Worm (Caenorhabditis elegans) whole organism, early embryonic: ENCODE results near the gene C52D10.3.

Experiments used
- B0310.2 ChIP-seq: sonication (generic microtip); optimal IDR thresholded peaks from 2 replicates; lab custom pipeline; 2016; ENCODE audit warnings: mild to moderate bottlenecking, missing genetic modification characterization, missing compliant biosample characterization
- F13C5.2 ChIP-seq: sonication (generic microtip); optimal IDR thresholded peaks from 2 replicates; lab custom pipeline; 2017; ENCODE audit warnings: mild to moderate bottlenecking, missing genetic modification characterization, inconsistent platforms, missing compliant biosample characterization
- aly-1 ChIP-seq: sonication (generic microtip); optimal IDR thresholded peaks from 2 replicates; lab custom pipeline; 2016; ENCODE audit warnings: missing genetic modification characterization, missing compliant biosample characterization
- ama-1 ChIP-seq: fragments of 150-350 bp; optimal IDR thresholded peaks from 2 replicates; lab custom pipeline; 2014
- ceh-13 ChIP-seq: fragments of 200-800 bp; sonication (Bioruptor generic); optimal IDR thresholded peaks from 2 replicates; lab custom pipeline; 2018; ENCODE audit warnings: mild to moderate bottlenecking, missing genetic modification characterization, missing compliant biosample characterization
- ceh-36 ChIP-seq: sonication (generic microtip); optimal IDR thresholded peaks from 2 replicates; lab custom pipeline; 2016; ENCODE audit warnings: missing genetic modification characterization, inconsistent platforms, missing compliant biosample characterization
- ets-7 ChIP-seq: sonication (generic microtip); optimal IDR thresholded peaks from 2 replicates; lab custom pipeline; 2016; ENCODE audit warnings: missing genotype, missing genetic modification characterization, missing compliant biosample characterization
- flt-1 ChIP-seq: fragments of 200-800 bp; sonication (Bioruptor generic); IDR thresholded peaks from 2 replicates; pipeline ENCODE4 v1.3.6; 2022; ENCODE audit warnings: missing genetic modification characterization, missing compliant biosample characterization
- hmbx-1 ChIP-seq: sonication (generic microtip); optimal IDR thresholded peaks from 2 replicates; lab custom pipeline; 2016; ENCODE audit warnings: mild to moderate bottlenecking, missing genetic modification characterization, missing compliant biosample characterization
- hmg-4 ChIP-seq: fragments of 200-800 bp; sonication (Bioruptor generic); optimal IDR thresholded peaks from 2 replicates; lab custom pipeline; 2018; ENCODE audit warnings: mild to moderate bottlenecking, missing genetic modification characterization, missing compliant biosample characterization
- hnd-1 ChIP-seq: sonication (generic microtip); optimal IDR thresholded peaks from 2 replicates; lab custom pipeline; 2016; ENCODE audit warnings: missing genetic modification characterization, missing compliant biosample characterization
- pes-1 ChIP-seq: fragments of 200-800 bp; sonication (Bioruptor generic); IDR thresholded peaks from 2 replicates; pipeline ENCODE4 v1.3.6; 2022; ENCODE audit warnings: missing genetic modification reagents, missing genetic modification characterization, missing compliant biosample characterization
- scrt-1 ChIP-seq: fragments of 200-800 bp; sonication (Bioruptor generic); IDR thresholded peaks from 2 replicates; pipeline ENCODE4 v1.3.6; 2022; ENCODE audit warnings: missing genetic modification characterization, missing compliant biosample characterization
- sea-1 ChIP-seq: fragments of 200-800 bp; sonication (Bioruptor generic); conservative IDR thresholded peaks from 2 replicates; pipeline ENCODE4 v1.3.6; 2022; ENCODE audit warnings: missing genetic modification characterization, missing compliant biosample characterization
- tbx-11 ChIP-seq: fragments of 200-800 bp; sonication (Bioruptor generic); IDR thresholded peaks from 2 replicates; pipeline ENCODE4 v1.3.6; 2022; ENCODE audit warnings: missing genetic modification characterization, missing compliant biosample characterization
- tbx-37 ChIP-seq: fragments of 200-800 bp; sonication (Bioruptor generic); conservative IDR thresholded peaks from 2 replicates; pipeline ENCODE4 v1.3.6; 2022; ENCODE audit warnings: missing genetic modification reagents, missing genetic modification characterization, missing compliant biosample characterization
- tra-4 ChIP-seq: sonication (generic microtip); optimal IDR thresholded peaks from 2 replicates; lab custom pipeline; 2017; ENCODE audit warnings: missing genetic modification characterization, missing compliant biosample characterization

C52D10.3 gene

DNA sequence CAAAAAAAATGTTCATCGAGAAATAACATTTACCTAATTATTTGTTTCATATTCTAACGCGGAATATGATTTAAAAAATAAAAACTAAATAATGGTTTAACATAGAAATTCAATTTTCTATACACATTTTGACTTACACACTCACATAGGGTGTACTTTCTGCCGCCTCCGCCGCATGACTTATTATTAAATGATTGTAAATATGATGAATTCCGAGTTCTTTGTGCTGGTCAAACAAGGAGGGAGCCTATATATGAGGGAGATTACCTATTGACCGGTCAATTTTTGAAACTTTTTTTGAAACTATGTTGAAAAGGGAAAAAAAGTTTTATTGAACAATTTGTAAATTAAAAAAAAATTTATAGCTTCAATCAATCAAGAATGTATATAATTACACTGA is 31.6 kb downstream of the C52D10.3 start:
- TF ChIP-seq tbx-11 (GFP tag; lab: Robert Waterston, UW): no peak
- no peak for TF ChIP-seq hnd-1 (tag; lab: Kevin White, UChicago)
- no peak for TF ChIP-seq flt-1
- TF ChIP-seq hmbx-1 (tag; lab: Kevin White, UChicago): no peak
- no peak for TF ChIP-seq ama-1 (lab: Kevin White, UChicago)
- TF ChIP-seq hmg-4 (GFP tag; lab: Kevin White, UChicago): no peak
- TF ChIP-seq sea-1 (GFP tag; lab: Robert Waterston, UW): no peak
- TF ChIP-seq F13C5.2: no peak
- TF ChIP-seq ceh-13 (GFP tag; lab: Kevin White, UChicago): no peak

- TF ChIP-seq hmg-4 (GFP tag; lab: Kevin White, UChicago) (no peak), hnd-1 (tag; lab: Kevin White, UChicago) (no peak), pes-1 (no peak)
Measured at ce11 chrIV:17209309-17209708, 33.0 kb downstream of the C52D10.3 start.

DNA sequence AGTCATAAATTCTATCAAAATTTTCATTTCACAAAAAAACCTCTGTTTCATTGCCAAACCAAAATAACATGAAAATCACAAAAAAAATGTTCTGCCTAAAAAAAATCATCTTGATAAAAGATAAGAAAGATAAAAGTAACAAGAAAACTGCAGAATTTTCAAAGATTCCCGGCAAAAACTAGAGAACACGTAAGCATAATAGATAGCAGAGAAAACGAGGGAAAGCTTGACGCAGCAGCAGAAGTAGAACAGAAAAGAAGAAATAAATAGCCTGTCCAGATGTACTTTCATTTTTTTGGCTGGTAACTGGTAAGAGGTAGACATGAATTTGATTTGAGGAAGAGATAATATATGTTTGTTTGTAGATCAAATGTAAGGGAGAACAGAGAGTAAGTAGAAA is 34.5 kb downstream of the C52D10.3 start:
- TF ChIP-seq flt-1 (no peak), scrt-1 (GFP tag; lab: Robert Waterston, UW) (no peak), tra-4 (tag; lab: Kevin White, UChicago) (no peak)

DNA sequence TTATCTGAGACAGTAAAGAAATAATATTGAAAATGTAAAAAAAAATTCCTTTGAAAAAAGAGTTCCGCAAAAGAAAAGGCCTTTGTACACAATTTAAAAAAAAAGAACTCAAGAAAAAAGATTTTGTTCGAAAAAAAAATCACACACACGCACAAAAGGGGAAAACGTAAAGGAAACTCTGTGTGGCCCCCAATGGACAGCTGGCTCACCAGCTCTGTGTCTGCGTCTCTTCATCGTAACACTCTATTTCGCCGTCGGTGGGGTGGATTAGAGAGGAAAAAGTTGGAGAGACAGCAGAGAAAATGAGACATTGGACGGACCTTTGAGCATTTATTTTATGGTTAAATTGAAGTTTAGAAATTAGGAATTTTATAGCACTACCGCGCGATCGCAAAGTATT is 38.8 kb downstream of the C52D10.3 start:
- no peak for TF ChIP-seq tbx-11 (GFP tag; lab: Robert Waterston, UW)
- no peak for TF ChIP-seq F13C5.2
- TF ChIP-seq aly-1 (tag; lab: Kevin White, UChicago): no peak
- no peak for TF ChIP-seq hnd-1 (tag; lab: Kevin White, UChicago)
- TF ChIP-seq ceh-13 (GFP tag; lab: Kevin White, UChicago): no peak
- no peak for TF ChIP-seq tbx-37 (GFP tag; lab: Robert Waterston, UW)
- no peak for TF ChIP-seq scrt-1 (GFP tag; lab: Robert Waterston, UW)
- TF ChIP-seq hmg-4 (GFP tag; lab: Kevin White, UChicago): no peak
- no peak for TF ChIP-seq sea-1 (GFP tag; lab: Robert Waterston, UW)
- no peak for TF ChIP-seq tra-4 (tag; lab: Kevin White, UChicago)
- TF ChIP-seq flt-1: no peak
- TF ChIP-seq ets-7 (tag; lab: Kevin White, UChicago): no peak
- no peak for TF ChIP-seq pes-1
- TF ChIP-seq hmbx-1 (tag; lab: Kevin White, UChicago): no peak
- no peak for TF ChIP-seq ama-1 (lab: Kevin White, UChicago)
- TF ChIP-seq ceh-36 (tag; lab: Kevin White, UChicago): no peak
- TF ChIP-seq B0310.2 (tag; lab: Kevin White, UChicago): no peak

- no peak for TF ChIP-seq aly-1 (tag; lab: Kevin White, UChicago)
- no peak for TF ChIP-seq hmg-4 (GFP tag; lab: Kevin White, UChicago)
- no peak for TF ChIP-seq ets-7 (tag; lab: Kevin White, UChicago)
- no peak for TF ChIP-seq B0310.2 (tag; lab: Kevin White, UChicago)
- no peak for TF ChIP-seq tra-4 (tag; lab: Kevin White, UChicago)
- TF ChIP-seq hnd-1 (tag; lab: Kevin White, UChicago): no peak
- TF ChIP-seq flt-1: no peak
- TF ChIP-seq pes-1: no peak
Measured at ce11 chrIV:17216048-17216447, 39.8 kb downstream of the C52D10.3 start, which contains the start of gene Y116A8B.1. TSS of gene Y116A8B.1 (plus strand) at chrIV:17216348.

- TF ChIP-seq tbx-37 (GFP tag; lab: Robert Waterston, UW) (no peak), hmg-4 (GFP tag; lab: Kevin White, UChicago) (no peak), ets-7 (tag; lab: Kevin White, UChicago) (no peak), aly-1 (tag; lab: Kevin White, UChicago) (no peak), ama-1 (lab: Kevin White, UChicago) (no peak), pes-1 (no peak), tra-4 (tag; lab: Kevin White, UChicago) (no peak), flt-1 (no peak), scrt-1 (GFP tag; lab: Robert Waterston, UW) (no peak), B0310.2 (tag; lab: Kevin White, UChicago) (no peak), hmbx-1 (tag; lab: Kevin White, UChicago) (no peak), ceh-13 (GFP tag; lab: Kevin White, UChicago) (no peak)
Measured at ce11 chrIV:17223474-17223873, 47.2 kb downstream of the C52D10.3 start, which contains the start of gene Y116A8B.4. TSS of gene Y116A8B.4 (plus strand) at chrIV:17223774.

DNA sequence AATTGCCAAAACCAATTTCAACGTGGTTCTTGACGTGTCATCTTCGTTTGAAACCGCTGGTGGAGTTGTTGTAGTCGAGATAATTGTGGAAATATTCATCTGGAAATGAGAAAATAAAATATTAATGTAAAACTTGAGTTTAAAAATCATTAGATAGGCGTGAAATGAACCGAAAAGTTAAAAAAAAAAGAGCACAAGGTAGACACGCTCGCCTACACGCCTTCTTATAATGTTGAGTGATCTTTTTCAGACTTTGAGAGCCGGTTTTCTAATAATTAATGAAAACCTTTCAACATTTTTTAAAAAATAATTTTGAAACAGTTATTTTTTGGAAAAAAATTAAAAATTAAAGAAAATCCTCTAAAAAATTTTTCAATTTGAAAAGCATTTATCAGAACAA is 54.7 kb downstream of the C52D10.3 start, which contains the start of gene npr-32:
TSS of gene npr-32 (minus strand) at position 101 of the 400 bp plus-strand sequence.
- TF ChIP-seq sea-1 (GFP tag; lab: Robert Waterston, UW) (no peak), F13C5.2 (no peak), B0310.2 (tag; lab: Kevin White, UChicago) (no peak), tbx-37 (GFP tag; lab: Robert Waterston, UW) (no peak), ceh-36 (tag; lab: Kevin White, UChicago) (no peak), tra-4 (tag; lab: Kevin White, UChicago) (no peak), ama-1 (lab: Kevin White, UChicago) (no peak), tbx-11 (GFP tag; lab: Robert Waterston, UW) (no peak), hmbx-1 (tag; lab: Kevin White, UChicago) (no peak), hmg-4 (GFP tag; lab: Kevin White, UChicago) (no peak), ceh-13 (GFP tag; lab: Kevin White, UChicago) (no peak)

DNA sequence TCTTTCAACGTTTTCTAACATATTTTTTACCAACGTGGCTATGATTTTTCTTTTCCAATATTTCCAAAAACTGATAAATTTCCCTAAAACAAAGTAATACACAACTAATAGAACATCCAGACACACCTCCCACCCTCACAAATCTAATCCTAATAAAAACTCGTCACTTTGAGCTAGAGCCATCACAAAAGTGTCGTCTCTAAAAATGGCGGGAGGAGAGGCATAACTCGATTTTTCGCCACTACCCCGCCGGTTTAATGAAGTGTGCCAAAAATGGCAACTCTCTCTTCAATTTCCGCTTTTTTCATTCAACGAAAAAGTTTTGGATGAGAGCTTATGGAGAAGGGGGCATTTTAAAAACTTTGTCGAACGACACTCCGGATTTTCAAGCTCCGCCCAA is 56.6 kb downstream of the C52D10.3 start:
- TF ChIP-seq tbx-11 (GFP tag; lab: Robert Waterston, UW): no peak
- no peak for TF ChIP-seq tra-4 (tag; lab: Kevin White, UChicago)
- no peak for TF ChIP-seq flt-1
- TF ChIP-seq F13C5.2: no peak
- TF ChIP-seq hnd-1 (tag; lab: Kevin White, UChicago): no peak
- no peak for TF ChIP-seq hmg-4 (GFP tag; lab: Kevin White, UChicago)
- no peak for TF ChIP-seq ceh-36 (tag; lab: Kevin White, UChicago)
- no peak for TF ChIP-seq ets-7 (tag; lab: Kevin White, UChicago)
- no peak for TF ChIP-seq tbx-37 (GFP tag; lab: Robert Waterston, UW)
- TF ChIP-seq scrt-1 (GFP tag; lab: Robert Waterston, UW): no peak
- TF ChIP-seq sea-1 (GFP tag; lab: Robert Waterston, UW): no peak
- TF ChIP-seq ama-1 (lab: Kevin White, UChicago): no peak
- TF ChIP-seq hmbx-1 (tag; lab: Kevin White, UChicago): no peak
